Fruit fly (Drosophila melanogaster): ENCODE results near the gene wac.

The wac gene

DNA sequence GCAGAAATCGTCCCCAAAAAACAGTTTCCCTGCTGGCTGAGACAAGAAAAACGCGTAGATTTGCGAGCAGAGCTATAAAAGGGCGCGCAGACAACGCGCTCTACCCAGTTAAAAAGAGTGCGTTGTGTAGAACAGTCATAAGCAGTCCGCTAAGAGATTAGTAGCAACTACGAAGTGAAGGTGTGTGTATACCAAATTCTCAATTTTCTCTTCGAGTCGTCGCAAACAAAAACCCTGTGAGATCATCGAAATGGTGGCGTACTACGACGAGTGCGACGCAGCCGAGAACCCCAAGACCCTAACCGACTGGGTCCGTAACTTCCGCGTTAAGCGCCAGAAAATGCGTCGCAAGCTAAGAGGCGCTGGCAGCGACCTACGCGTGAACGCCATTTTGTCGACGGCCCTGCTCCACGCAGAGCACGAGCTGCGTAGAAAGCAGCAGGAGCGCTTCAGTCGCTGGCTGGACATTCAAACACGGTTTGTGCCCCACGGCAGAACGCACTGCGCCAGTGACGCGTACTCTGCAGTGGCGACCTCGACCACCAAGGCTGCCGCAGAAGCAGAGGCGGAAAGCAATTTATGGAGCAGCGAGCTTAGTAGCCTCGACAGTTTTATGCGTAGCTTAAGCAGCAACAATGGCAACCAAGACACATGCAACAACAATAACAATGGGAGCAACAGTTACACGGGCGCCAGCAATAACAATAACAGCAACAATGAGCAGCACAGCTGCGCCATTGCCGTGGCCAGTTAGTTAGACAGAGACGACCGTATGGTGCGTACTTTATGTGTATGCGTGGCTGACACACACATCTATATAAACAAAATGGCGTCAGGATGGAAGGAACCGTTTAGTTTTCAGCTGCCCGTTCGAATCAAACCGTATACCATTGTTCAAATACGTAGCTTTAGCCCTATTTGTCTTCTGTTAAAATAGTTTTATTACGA, 33.7 kb upstream of the wac start (continued):
- no peak for TF ChIP-seq tin (GFP tag; optimal IDR thresholded peaks at IDR 0.05)
- TF ChIP-seq az2 (GFP tag; optimal IDR thresholded peaks at IDR 0.05): no peak
- TF ChIP-seq pfk (GFP tag; optimal IDR thresholded peaks at IDR 0.05): peak; percentile 33
- TF ChIP-seq otp (GFP tag; IDR thresholded peaks at IDR 0.05): peak; percentile 10; the same call in 1 of the 3 replicates
- TF ChIP-seq CG1024 (GFP tag; IDR thresholded peaks at IDR 0.05): peak; percentile 6; the same call in 1 of the 2 replicates
- no peak for TF ChIP-seq Bteb2 (GFP tag; optimal IDR thresholded peaks at IDR 0.05)
- TF ChIP-seq wek (GFP tag; optimal IDR thresholded peaks at IDR 0.05): no peak
- TF ChIP-seq tup (GFP tag; optimal IDR thresholded peaks at IDR 0.05): peak; percentile 14
- TF ChIP-seq Doc2 (GFP tag; IDR thresholded peaks at IDR 0.05): no peak
- TF ChIP-seq CG7786 (GFP tag; optimal IDR thresholded peaks at IDR 0.05): no peak
- TF ChIP-seq NC2α (GFP tag; optimal IDR thresholded peaks at IDR 0.05): peak; percentile 19
- TF ChIP-seq D (optimal IDR thresholded peaks at IDR 0.05): peak; percentile 95
- peak; percentile 55 for TF ChIP-seq D (GFP tag; optimal IDR thresholded peaks at IDR 0.05)
- TF ChIP-seq ci (GFP tag; IDR thresholded peaks at IDR 0.05): peak; percentile 55
- TF ChIP-seq exex (tag; optimal IDR thresholded peaks at IDR 0.05): no peak
- TF ChIP-seq hkb (optimal IDR thresholded peaks at IDR 0.05): no peak
- TF ChIP-seq hkb (GFP tag; IDR thresholded peaks at IDR 0.05): no peak
- peak; percentile 1 for TF ChIP-seq fd64A (GFP tag; optimal IDR thresholded peaks at IDR 0.05)
- no peak for TF ChIP-seq CG9437 (GFP tag; optimal IDR thresholded peaks at IDR 0.05)
- peak; percentile 40 for TF ChIP-seq CG6813 (GFP tag; optimal IDR thresholded peaks at IDR 0.05)
- TF ChIP-seq ham (GFP tag; IDR thresholded peaks at IDR 0.05): no peak; the same call in 1 of the 2 replicates
- TF ChIP-seq CrebB (tag; optimal IDR thresholded peaks at IDR 0.05): peak; percentile 1
- TF ChIP-seq jumu (GFP tag; optimal IDR thresholded peaks at IDR 0.05): peak; percentile 8
- TF ChIP-seq CG14710 (tag; optimal IDR thresholded peaks at IDR 0.05): no peak
- TF ChIP-seq CG6791 (GFP tag; IDR thresholded peaks at IDR 0.05; ENCODE audit: partially characterized antibody): peak; percentile 54; the same call in 2 of the 3 replicates
- no peak for TF ChIP-seq nerfin-1 (tag; optimal IDR thresholded peaks at IDR 0.05)
- peak; percentile 84 for TF ChIP-seq kni (GFP tag; optimal IDR thresholded peaks at IDR 0.05)
- no peak for TF ChIP-seq cad (GFP tag; optimal IDR thresholded peaks at IDR 0.05)
- TF ChIP-seq zfh1 (GFP tag; IDR thresholded peaks at IDR 0.05): peak; percentile 57; the same call in 2 of the 3 replicates
- peak; percentile 73 for TF ChIP-seq NFAT (GFP tag; IDR thresholded peaks at IDR 0.05)
- TF ChIP-seq CG2129 (GFP tag; IDR thresholded peaks at IDR 0.05; ENCODE audit: partially characterized antibody): no peak
- no peak for TF ChIP-seq CG9932 (GFP tag; IDR thresholded peaks at IDR 0.05)
- TF ChIP-seq CG17802 (tag; optimal IDR thresholded peaks at IDR 0.05): no peak
- TF ChIP-seq her (GFP tag; optimal IDR thresholded peaks at IDR 0.05): peak; percentile 60
- peak; percentile 36; the same call in 1 of the 2 replicates for TF ChIP-seq CG31224 (GFP tag; IDR thresholded peaks at IDR 0.05)
- TF ChIP-seq oc (tag; optimal IDR thresholded peaks at IDR 0.05): no peak
- no peak for TF ChIP-seq PHDP (tag; optimal IDR thresholded peaks at IDR 0.05)
- no peak for TF ChIP-seq CG15269 (tag; optimal IDR thresholded peaks at IDR 0.05)
- no peak for TF ChIP-seq lmd (GFP tag; IDR thresholded peaks at IDR 0.05)
- no peak for TF ChIP-seq CG30403 (GFP tag; optimal IDR thresholded peaks at IDR 0.05)
- no peak for TF ChIP-seq CG11504 (tag; optimal IDR thresholded peaks at IDR 0.05)
- no peak for TF ChIP-seq Kr (GFP tag; optimal IDR thresholded peaks at IDR 0.05)
- TF ChIP-seq bsh (GFP tag; optimal IDR thresholded peaks at IDR 0.05): no peak
- TF ChIP-seq CG30431 (GFP tag; optimal IDR thresholded peaks at IDR 0.05): no peak
- TF ChIP-seq CG1603 (tag; optimal IDR thresholded peaks at IDR 0.05): peak; percentile 26
- no peak for TF ChIP-seq vfl (GFP tag; optimal IDR thresholded peaks at IDR 0.05)
- peak; percentile 23; the same call in 1 of the 2 replicates for TF ChIP-seq slbo (GFP tag; IDR thresholded peaks at IDR 0.05)
- peak; percentile 25 for TF ChIP-seq bigmax (GFP tag; optimal IDR thresholded peaks at IDR 0.05)
- TF ChIP-seq gce (GFP tag; IDR thresholded peaks at IDR 0.05): peak; percentile 27; the same call in 1 of the 3 replicates

Data from whole organism, embryonic.